Fruit fly (Drosophila melanogaster) whole organism, wandering third instar larva: Measurements from ENCODE around the gene sals.

Experiments used
- Abd-B ChIP-seq: fragments of >200 bp; optimal IDR thresholded peaks from 2 replicates; lab custom pipeline; 2017; ENCODE audit warnings: missing biosample characterization, missing genetic modification characterization
- CG9705 ChIP-seq: fragments of 200-800 bp; sonication (Bioruptor generic); optimal IDR thresholded peaks from 2 replicates; lab custom pipeline; 2018; ENCODE audit warnings: missing biosample characterization, mild to moderate bottlenecking, missing genetic modification characterization
- CrebA ChIP-seq: fragments of 200-800 bp; sonication (Bioruptor generic); optimal IDR thresholded peaks from 2 replicates; lab custom pipeline; 2016; ENCODE audit warnings: missing biosample characterization, mild to moderate bottlenecking, missing genetic modification characterization, borderline replicate concordance
- Dfd ChIP-seq: fragments of >200 bp; optimal IDR thresholded peaks from 2 replicates; lab custom pipeline; 2017; ENCODE audit warnings: missing biosample characterization, missing genetic modification characterization
- GATAd ChIP-seq: sonication (Bioruptor generic); optimal IDR thresholded peaks from 2 replicates; lab custom pipeline; 2016; ENCODE audit warnings: missing biosample characterization, missing genetic modification characterization
- HLH106 ChIP-seq: fragments of 200-800 bp; optimal IDR thresholded peaks from 3 replicates; lab custom pipeline; 2019; ENCODE audit warnings: missing biosample characterization, mild to moderate bottlenecking, missing genetic modification characterization, moderate library complexity
- Hnf4 ChIP-seq: fragments of 200-800 bp; sonication (Bioruptor generic); optimal IDR thresholded peaks from 2 replicates; lab custom pipeline; 2016; ENCODE audit warnings: missing biosample characterization, mild to moderate bottlenecking, missing genetic modification characterization
- Jra ChIP-seq: sonication (Bioruptor generic); optimal IDR thresholded peaks from 2 replicates; lab custom pipeline; 2016; ENCODE audit warnings: missing biosample characterization, missing genetic modification characterization
- Myc ChIP-seq: fragments of >200 bp; optimal IDR thresholded peaks from 2 replicates; lab custom pipeline; 2017
- N ChIP-seq: fragments of >200 bp; optimal IDR thresholded peaks from 2 replicates; lab custom pipeline; 2018; ENCODE audit warnings: missing biosample characterization, missing external identifiers, missing genetic modification characterization
- Rel ChIP-seq, 2 experiments: fragments of 200-800 bp; sonication (Bioruptor generic) in 1 of 2; optimal IDR thresholded peaks; 2 replicates in 1 of 2; 3 replicates in 1 of 2; lab custom pipeline; 2016 to 2019; ENCODE audit warnings: mild to moderate bottlenecking in 2 of 2, missing biosample characterization in 2 of 2, missing genetic modification characterization in 2 of 2, moderate library complexity in 1 of 2
- Sp1 ChIP-seq: fragments of 200-800 bp; sonication (Bioruptor generic); optimal IDR thresholded peaks from 3 replicates; lab custom pipeline; 2019; ENCODE audit warnings: missing biosample characterization, mild to moderate bottlenecking, missing genetic modification characterization, moderate library complexity
- Vsx2 ChIP-seq: fragments of 200-300, 225-300 bp; sonication (Bioruptor generic); optimal IDR thresholded peaks from 2 replicates; lab custom pipeline; 2018; ENCODE audit warnings: missing biosample characterization, missing genetic modification characterization; ENCODE audit not compliant: partially characterized antibody
- br ChIP-seq: fragments of 200-800 bp; sonication (Bioruptor generic); optimal IDR thresholded peaks from 2 replicates; lab custom pipeline; 2016; ENCODE audit warnings: missing biosample characterization, missing genetic modification characterization
- brk ChIP-seq: fragments of 200-800 bp; sonication (Bioruptor generic); optimal IDR thresholded peaks from 2 replicates; lab custom pipeline; 2016; ENCODE audit warnings: missing biosample characterization, mild to moderate bottlenecking, missing genetic modification characterization
- dmrt93B ChIP-seq: fragments of 200-800 bp; sonication (Bioruptor generic); optimal IDR thresholded peaks from 2 replicates; lab custom pipeline; 2018; ENCODE audit warnings: missing biosample characterization, mild to moderate bottlenecking, missing genetic modification characterization
- dsf ChIP-seq: sonication (Bioruptor generic); optimal IDR thresholded peaks from 2 replicates; lab custom pipeline; 2016; ENCODE audit warnings: missing biosample characterization, missing genetic modification characterization, borderline replicate concordance
- ey ChIP-seq: fragments of 200-800 bp; sonication (Bioruptor generic); optimal IDR thresholded peaks from 2 replicates; lab custom pipeline; 2016; ENCODE audit warnings: missing biosample characterization, missing genetic modification characterization
- foxo ChIP-seq, 2 experiments: fragments of 200-800 bp; sonication (Bioruptor generic); optimal IDR thresholded peaks; 2 replicates in 1 of 2; 3 replicates in 1 of 2; lab custom pipeline; 2016 to 2017; ENCODE audit warnings: missing biosample characterization in 2 of 2, missing genetic modification characterization in 2 of 2
- fru ChIP-seq: fragments of 200-800 bp; sonication (Bioruptor generic); optimal IDR thresholded peaks from 3 replicates; lab custom pipeline; 2016; ENCODE audit warnings: missing biosample characterization, mild to moderate bottlenecking, missing genetic modification characterization
- jim ChIP-seq: fragments of 175-275, 200-325 bp; sonication (Bioruptor generic); optimal IDR thresholded peaks from 2 replicates; lab custom pipeline; 2016; ENCODE audit warnings: missing biosample characterization, mild to moderate bottlenecking, missing genetic modification characterization
- lola ChIP-seq: fragments of >200 bp; optimal IDR thresholded peaks from 2 replicates; lab custom pipeline; 2017; ENCODE audit warnings: missing biosample characterization, missing genetic modification characterization
- psq ChIP-seq: fragments of 200-800 bp; sonication (Bioruptor generic); optimal IDR thresholded peaks from 3 replicates; lab custom pipeline; 2017; ENCODE audit warnings: missing biosample characterization, mild to moderate bottlenecking, missing genetic modification characterization, moderate library complexity
- sage ChIP-seq: fragments of 200-800 bp; sonication (Bioruptor generic); optimal IDR thresholded peaks from 2 replicates; lab custom pipeline; 2016; ENCODE audit warnings: missing biosample characterization, mild to moderate bottlenecking, missing genetic modification characterization
- sv ChIP-seq: fragments of 200-800 bp; sonication (Bioruptor generic); optimal IDR thresholded peaks from 3 replicates; lab custom pipeline; 2016; ENCODE audit warnings: missing biosample characterization, missing genetic modification characterization
- tai ChIP-seq: sonication (Bioruptor generic); optimal IDR thresholded peaks from 2 replicates; lab custom pipeline; 2016; ENCODE audit warnings: missing biosample characterization, missing genetic modification characterization

Gene sals

dm6 chr3R:11395541-11395940, 56.0 kb downstream of the sals start:
- TF ChIP-seq Abd-B, result no peak
- TF ChIP-seq GATAd, result no peak
- TF ChIP-seq CrebA (GFP tag; lab: Kevin White, UChicago), result no peak
- TF ChIP-seq Hnf4, result no peak
- TF ChIP-seq psq (GFP tag; lab: Kevin White, UChicago), result no peak
- TF ChIP-seq dsf, result no peak
- no peak for TF ChIP-seq Vsx2 (GFP tag; lab: Kevin White, UChicago)
- no peak for TF ChIP-seq Dfd (GFP tag; lab: Kevin White, UChicago)
- no peak for TF ChIP-seq tai
- no peak for TF ChIP-seq jim (GFP tag; lab: Kevin White, UChicago)
- no peak for TF ChIP-seq Jra (GFP tag; lab: Kevin White, UChicago)
- no peak for TF ChIP-seq Myc
- no peak for TF ChIP-seq brk (GFP tag; lab: Kevin White, UChicago)
- no peak for TF ChIP-seq CG9705 (GFP tag; lab: Kevin White, UChicago)
- TF ChIP-seq sage (GFP tag; lab: Kevin White, UChicago), result no peak
- TF ChIP-seq Rel (GFP tag; optimal IDR thresholded peaks at IDR 0.05; lab: Kevin White, UChicago), result no peak
- TF ChIP-seq Rel (tag; optimal IDR thresholded peaks at IDR 0.05; lab: Kevin White, UChicago), result no peak
- TF ChIP-seq foxo (GFP tag; optimal IDR thresholded peaks at IDR 0.05; lab: Kevin White, UChicago), result no peak
- no peak for TF ChIP-seq br

dm6 chr3R:11393896-11394295, 57.7 kb downstream of the sals start:
- TF ChIP-seq HLH106, result no peak
- no peak for TF ChIP-seq Sp1 (GFP tag; lab: Kevin White, UChicago)
- no peak for TF ChIP-seq fru (GFP tag; lab: Kevin White, UChicago)
- TF ChIP-seq jim (GFP tag; lab: Kevin White, UChicago), result no peak
- TF ChIP-seq br, result no peak
- TF ChIP-seq ey (GFP tag; lab: Kevin White, UChicago), result no peak
- TF ChIP-seq N (GFP tag; lab: Kevin White, UChicago), result no peak
- TF ChIP-seq lola (GFP tag; lab: Kevin White, UChicago), result no peak
- no peak for TF ChIP-seq sv (GFP tag; lab: Kevin White, UChicago)
- no peak for TF ChIP-seq psq (GFP tag; lab: Kevin White, UChicago)
- TF ChIP-seq, all 38 proteins: peak for 0

- peak; percentile 22 for TF ChIP-seq Dfd (GFP tag; lab: Kevin White, UChicago)
- no peak for TF ChIP-seq foxo (GFP tag; optimal IDR thresholded peaks at IDR 0.05; lab: Kevin White, UChicago)
- TF ChIP-seq dmrt93B (GFP tag; lab: Kevin White, UChicago), result no peak
These were observed 58.8 kb downstream of the sals start for dm6 chr3R:11392805-11393204.
